Fruit fly (Drosophila melanogaster) whole organism, embryonic: ENCODE measurements around the gene CG10011.
A peak's percentile ranks its signal among the peaks of the same experiment; 100 is the strongest.

Experiments
- ATbp ChIP-seq: fragments of 200-800 bp; sonication (Bioruptor generic); optimal IDR thresholded peaks from 2 replicates; lab custom pipeline; 2017; ENCODE audit warnings: missing biosample characterization, mild to moderate bottlenecking, missing genetic modification characterization, missing genetic modification reagents
- BEAF-32 ChIP-seq: fragments of 200-800 bp; sonication (Bioruptor generic); optimal IDR thresholded peaks from 3 replicates; lab custom pipeline; 2017; ENCODE audit warnings: missing biosample characterization, missing genetic modification characterization, mild to moderate bottlenecking, moderate library complexity, missing genetic modification reagents
- CG10267 ChIP-seq: fragments of 200-800 bp; sonication (Bioruptor generic); optimal IDR thresholded peaks from 2 replicates; lab custom pipeline; 2018; ENCODE audit warnings: missing biosample characterization, mild to moderate bottlenecking, missing genetic modification characterization, moderate library complexity
- CG10543 ChIP-seq: fragments of 200-800 bp; sonication (Bioruptor generic); optimal IDR thresholded peaks from 3 replicates; lab custom pipeline; 2017; ENCODE audit warnings: missing biosample characterization, mild to moderate bottlenecking, missing genetic modification characterization, moderate library complexity
- CG10565 ChIP-seq: fragments of 200-800 bp; sonication (Bioruptor generic); optimal IDR thresholded peaks from 3 replicates; lab custom pipeline; 2016; ENCODE audit warnings: missing biosample characterization, mild to moderate bottlenecking, missing genetic modification characterization
- CG12071 ChIP-seq: fragments of 200-800 bp; sonication (Bioruptor generic); optimal IDR thresholded peaks from 3 replicates; lab custom pipeline; 2018; ENCODE audit warnings: missing biosample characterization, mild to moderate bottlenecking, missing genetic modification characterization
- CG12155 ChIP-seq: fragments of 200-800 bp; sonication (Bioruptor generic); optimal IDR thresholded peaks from 3 replicates; lab custom pipeline; 2016; ENCODE audit warnings: missing biosample characterization, missing genetic modification characterization
- CG13775 ChIP-seq: fragments of 200-800 bp; sonication (Bioruptor generic); optimal IDR thresholded peaks from 3 replicates; lab custom pipeline; 2017; ENCODE audit warnings: missing biosample characterization, mild to moderate bottlenecking, missing genetic modification characterization
- CG18011 ChIP-seq: fragments of 200-800 bp; sonication (Bioruptor generic); optimal IDR thresholded peaks from 2 replicates; lab custom pipeline; 2017; ENCODE audit warnings: missing biosample characterization, missing genetic modification characterization, mild to moderate bottlenecking, moderate library complexity, missing genotype
- CG18476 ChIP-seq: fragments of 200-800 bp; sonication (Bioruptor generic); optimal IDR thresholded peaks from 2 replicates; lab custom pipeline; 2016; ENCODE audit warnings: missing biosample characterization, mild to moderate bottlenecking, missing genetic modification characterization
- CG3065 ChIP-seq: fragments of 200-800 bp; sonication (Bioruptor generic); optimal IDR thresholded peaks from 2 replicates; lab custom pipeline; 2016; ENCODE audit warnings: missing biosample characterization, missing genetic modification characterization
- CG31224 ChIP-seq: fragments of 200-800 bp; sonication (Bioruptor generic); IDR thresholded peaks from 2 replicates; pipeline ENCODE4 v1.3.6; 2022; ENCODE audit warnings: missing biosample characterization, missing genetic modification characterization
- CG31388 ChIP-seq: fragments of 200-800 bp; sonication (Bioruptor generic); optimal IDR thresholded peaks from 2 replicates; lab custom pipeline; 2016; ENCODE audit warnings: missing biosample characterization, missing genetic modification characterization
- CG3726 ChIP-seq: fragments of 200-800 bp; sonication (Bioruptor generic); IDR thresholded peaks from 3 replicates; pipeline ENCODE4, ENCODE4 v1.3.6; 2022; ENCODE audit warnings: missing biosample characterization, missing genetic modification characterization
- CG6813 ChIP-seq: fragments of 200-800 bp; sonication (Bioruptor generic); optimal IDR thresholded peaks from 2 replicates; lab custom pipeline; 2017; ENCODE audit warnings: missing biosample characterization, missing genetic modification characterization, mild to moderate bottlenecking, moderate library complexity, missing genetic modification reagents
- CG7786 ChIP-seq: fragments of 200-800 bp; sonication (Bioruptor generic); optimal IDR thresholded peaks from 2 replicates; lab custom pipeline; 2016; ENCODE audit warnings: missing biosample characterization, missing genetic modification characterization
- CG7963 ChIP-seq: fragments of 200-800 bp; sonication (Bioruptor generic); IDR thresholded peaks from 3 replicates; pipeline ENCODE4 v1.3.6; 2022; ENCODE audit warnings: missing biosample characterization, missing genetic modification characterization; ENCODE audit not compliant: partially characterized antibody
- CG8290 ChIP-seq, 3 experiments: fragments of 200-800 bp; sonication (Bioruptor generic); optimal IDR thresholded peaks; 2 replicates each; lab custom pipeline; 2016 to 2019; ENCODE audit warnings: missing biosample characterization in 3 of 3, missing genetic modification characterization in 3 of 3, mild to moderate bottlenecking in 2 of 3, moderate library complexity in 1 of 3
- D19A ChIP-seq: fragments of 200-800 bp; optimal IDR thresholded peaks from 3 replicates; lab custom pipeline; 2019; ENCODE audit warnings: missing biosample characterization, mild to moderate bottlenecking, missing genetic modification characterization, moderate library complexity
- Dbx ChIP-seq: fragments of 200-800 bp; sonication (Bioruptor generic); IDR thresholded peaks from 3 replicates; pipeline ENCODE4 v1.3.6; 2022; ENCODE audit warnings: missing biosample characterization, missing genetic modification characterization
- Dek ChIP-seq: fragments of 200-800 bp; sonication (Bioruptor generic); optimal IDR thresholded peaks from 3 replicates; lab custom pipeline; 2019; ENCODE audit warnings: missing biosample characterization, mild to moderate bottlenecking, missing genetic modification characterization, moderate library complexity
- Elba2 ChIP-seq: fragments of 200-800 bp; sonication (Bioruptor generic); optimal IDR thresholded peaks from 3 replicates; lab custom pipeline; 2016; ENCODE audit warnings: missing biosample characterization, missing genetic modification characterization
- Gsc ChIP-seq: fragments of 200-800 bp; sonication (Bioruptor generic); IDR thresholded peaks from 2 replicates; pipeline ENCODE4 v1.3.6; 2022; ENCODE audit warnings: missing biosample characterization, missing genetic modification characterization
- HLH4C ChIP-seq: fragments of 200-800 bp; sonication (Bioruptor generic); IDR thresholded peaks from 3 replicates; pipeline ENCODE4 v1.3.6; 2022; ENCODE audit warnings: missing biosample characterization, missing genetic modification characterization; ENCODE audit not compliant: partially characterized antibody
- Hr78 ChIP-seq, 2 experiments: fragments of 200-800 bp in 1 of 2; fragments of >200 bp in 1 of 2; sonication (Bioruptor generic) in 1 of 2; optimal IDR thresholded peaks; 2 replicates each; lab custom pipeline; 2017 to 2019; ENCODE audit warnings: missing biosample characterization in 2 of 2, missing genetic modification characterization in 2 of 2, mild to moderate bottlenecking in 1 of 2, moderate library complexity in 1 of 2
- Lhr ChIP-seq: fragments of 200-800 bp; sonication (Bioruptor generic); optimal IDR thresholded peaks from 3 replicates; lab custom pipeline; 2017; ENCODE audit warnings: mild to moderate bottlenecking, missing biosample characterization, missing genetic modification reagents, missing genetic modification characterization
- Med ChIP-seq: fragments of 200-800 bp; sonication (Bioruptor generic); peaks from one replicate; lab custom pipeline; 2016; ENCODE audit warnings: missing biosample characterization, missing genetic modification characterization, mild to moderate bottlenecking, inconsistent platforms, moderate library complexity
- Ravus ChIP-seq: fragments of 200-800 bp; sonication (Bioruptor generic); IDR thresholded peaks from 2 replicates; pipeline ENCODE4 v1.3.6; 2022; ENCODE audit warnings: missing biosample characterization, missing genetic modification characterization
- Sox102F ChIP-seq: fragments of 200-800 bp; sonication (Bioruptor generic); optimal IDR thresholded peaks from 2 replicates; lab custom pipeline; 2018; ENCODE audit warnings: missing biosample characterization, mild to moderate bottlenecking, missing genetic modification characterization, moderate library complexity
- Sry-β ChIP-seq: fragments of 200-800 bp; sonication (Bioruptor generic); optimal IDR thresholded peaks from 2 replicates; lab custom pipeline; 2018; ENCODE audit warnings: missing biosample characterization, mild to moderate bottlenecking, missing genetic modification characterization, moderate library complexity
- abd-A ChIP-seq: fragments of 200-800 bp; sonication (Bioruptor generic); optimal IDR thresholded peaks from 3 replicates; lab custom pipeline; 2019; ENCODE audit warnings: missing biosample characterization, mild to moderate bottlenecking, missing genetic modification characterization, moderate library complexity
- ato ChIP-seq: fragments of 200-800 bp; sonication (Bioruptor generic); IDR thresholded peaks from 2 replicates; pipeline ENCODE4 v1.3.6; 2022; ENCODE audit warnings: missing biosample characterization, missing genetic modification characterization; ENCODE audit not compliant: partially characterized antibody
- bbx ChIP-seq: fragments of 200-800 bp; sonication (Bioruptor generic); IDR thresholded peaks from 2 replicates; pipeline ENCODE4 v1.3.6; 2022; ENCODE audit warnings: missing biosample characterization, missing genetic modification characterization; ENCODE audit not compliant: partially characterized antibody
- cas ChIP-seq: fragments of 200-800 bp; sonication (Bioruptor generic); IDR thresholded peaks from 2 replicates; pipeline ENCODE4 v1.3.6; 2022; ENCODE audit warnings: missing biosample characterization, missing genetic modification characterization
- chif ChIP-seq, 2 experiments: fragments of 200-800 bp; sonication (Bioruptor generic); optimal IDR thresholded peaks; 3 replicates each; lab custom pipeline; 2016; ENCODE audit warnings: missing biosample characterization in 2 of 2, missing genetic modification characterization in 2 of 2
- chn ChIP-seq: fragments of 200-800 bp; sonication (Bioruptor generic); optimal IDR thresholded peaks from 2 replicates; lab custom pipeline; 2016; ENCODE audit warnings: missing biosample characterization, missing genetic modification characterization
- dmrt11E ChIP-seq: fragments of 200-800 bp; sonication (Bioruptor generic); optimal IDR thresholded peaks from 3 replicates; lab custom pipeline; 2018; ENCODE audit warnings: missing biosample characterization, mild to moderate bottlenecking, missing genetic modification characterization, moderate library complexity
- ewg ChIP-seq: fragments of 200-800 bp; sonication (Bioruptor generic); optimal IDR thresholded peaks from 3 replicates; lab custom pipeline; 2017; ENCODE audit warnings: mild to moderate bottlenecking, missing biosample characterization, missing genetic modification reagents, missing genetic modification characterization
- gcm ChIP-seq: fragments of 200-800 bp; sonication (Bioruptor generic); optimal IDR thresholded peaks from 2 replicates; lab custom pipeline; 2019; ENCODE audit warnings: missing biosample characterization, mild to moderate bottlenecking, missing genetic modification characterization, moderate library complexity
- lola ChIP-seq, 3 experiments: fragments of >200 bp in 2 of 3; fragments of 200-800 bp in 1 of 3; sonication (Bioruptor generic) in 1 of 3; optimal IDR thresholded peaks; 2 replicates each; lab custom pipeline; 2017 to 2019; ENCODE audit warnings: missing biosample characterization in 3 of 3, missing genetic modification characterization in 3 of 3, mild to moderate bottlenecking in 1 of 3, moderate library complexity in 1 of 3
- nau ChIP-seq: fragments of 200-800 bp; sonication (Bioruptor generic); optimal IDR thresholded peaks from 3 replicates; lab custom pipeline; 2017; ENCODE audit warnings: missing biosample characterization, mild to moderate bottlenecking, missing genetic modification characterization, missing genetic modification reagents
- pzg ChIP-seq: fragments of 200-800 bp; sonication (Bioruptor generic); optimal IDR thresholded peaks from 3 replicates; lab custom pipeline; 2018; ENCODE audit warnings: missing biosample characterization, mild to moderate bottlenecking, missing genetic modification characterization, moderate library complexity
- stwl ChIP-seq: fragments of 200-800 bp; sonication (Bioruptor generic); optimal IDR thresholded peaks from 3 replicates; lab custom pipeline; 2018; ENCODE audit warnings: missing biosample characterization, mild to moderate bottlenecking, missing genetic modification characterization, moderate library complexity
- tgo ChIP-seq: fragments of 200-800 bp; sonication (Bioruptor generic); IDR thresholded peaks from 3 replicates; pipeline ENCODE4 v1.3.6; 2022; ENCODE audit warnings: missing biosample characterization, missing genetic modification characterization
- unc-4 ChIP-seq: fragments of 200-800 bp; sonication (Bioruptor generic); IDR thresholded peaks from 2 replicates; pipeline ENCODE4 v1.3.6; 2022; ENCODE audit warnings: missing biosample characterization, missing genetic modification characterization; ENCODE audit not compliant: partially characterized antibody
- z ChIP-seq: fragments of 200-800 bp; sonication (Bioruptor generic); IDR thresholded peaks from 3 replicates; pipeline ENCODE4 v1.3.6; 2022; ENCODE audit warnings: missing biosample characterization, missing genetic modification characterization
- zen ChIP-seq: fragments of 200-800 bp; sonication (Bioruptor generic); optimal IDR thresholded peaks from 3 replicates; lab custom pipeline; 2018; ENCODE audit warnings: missing biosample characterization, mild to moderate bottlenecking, missing genetic modification characterization, moderate library complexity
- zfh2 ChIP-seq: fragments of 200-800 bp; sonication (Bioruptor generic); optimal IDR thresholded peaks from 2 replicates; lab custom pipeline; 2016; ENCODE audit warnings: missing biosample characterization, missing genetic modification characterization

CG10011 gene

DNA sequence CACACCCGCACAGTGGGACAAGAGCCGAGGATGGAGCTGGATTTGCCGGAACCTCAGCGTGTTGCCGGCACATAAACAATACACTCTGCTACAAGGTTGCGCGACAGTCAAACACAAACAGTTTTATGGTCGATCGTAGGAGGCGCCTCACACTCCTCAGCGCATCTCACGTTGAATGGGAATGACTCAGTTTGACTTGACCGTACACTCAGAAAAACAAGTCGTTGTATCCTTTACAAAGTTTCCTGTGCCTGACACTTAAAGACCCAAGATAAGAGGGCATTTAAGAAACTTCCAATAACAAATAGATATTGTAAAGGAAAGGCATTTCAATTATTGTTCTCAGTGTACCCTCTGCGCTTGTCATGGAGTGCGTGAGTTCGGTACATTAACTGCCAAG lies 3.1 kb downstream of the CG10011 start (continued):
- TF ChIP-seq CG18011 (GFP tag; lab: Kevin White, UChicago) (no peak), CG7963 (GFP tag; lab: Robert Waterston, UW) (no peak), nau (GFP tag; lab: Kevin White, UChicago) (peak; percentile 26), ewg (GFP tag; lab: Kevin White, UChicago) (peak; percentile 16), ATbp (peak; percentile 13), Elba2 (GFP tag; lab: Kevin White, UChicago) (peak; percentile 43), CG6813 (GFP tag; lab: Kevin White, UChicago) (peak; percentile 6), HLH4C (GFP tag; lab: Robert Waterston, UW) (no peak), dmrt11E (tag; lab: Kevin White, UChicago) (peak; percentile 62), CG3726 (GFP tag; lab: Robert Waterston, UW) (peak; percentile 72; the same call in 2 of the 3 replicates), zfh2 (GFP tag; lab: Kevin White, UChicago) (peak; percentile 16), CG31224 (GFP tag; lab: Robert Waterston, UW) (0 out of 2 replicates have a peak, but pooled peaks have one; percentile 23), stwl (tag; lab: Kevin White, UChicago) (no peak), Sox102F (GFP tag; lab: Kevin White, UChicago) (peak; percentile 51), Sry-β (no peak), z (GFP tag; lab: Robert Waterston, UW) (no peak), tgo (GFP tag; lab: Robert Waterston, UW) (peak; percentile 48; the same call in 2 of the 3 replicates), CG3065 (GFP tag; lab: Kevin White, UChicago) (no peak), chn (GFP tag; lab: Kevin White, UChicago) (no peak), cas (GFP tag; lab: Robert Waterston, UW) (no peak), chif (GFP tag; optimal IDR thresholded peaks at IDR 0.05; lab: Kevin White, UChicago) (peak; percentile 63 to 76), CG31388 (GFP tag; lab: Kevin White, UChicago) (no peak), CG8290 (GFP tag; optimal IDR thresholded peaks at IDR 0.05; lab: Kevin White, UChicago) (peak; percentile 1), CG8290 (tag; optimal IDR thresholded peaks at IDR 0.05; lab: Kevin White, UChicago) (peak in 1 of 2 experiments; percentile 50), CG12155 (peak; percentile 32), bbx (no peak), Dek (peak; percentile 9), Dbx (GFP tag; lab: Robert Waterston, UW) (0 out of 3 replicates have a peak, but pooled peaks have one; percentile 52), CG10267 (tag; lab: Kevin White, UChicago) (peak; percentile 44), CG18476 (GFP tag; lab: Kevin White, UChicago) (peak; percentile 17), CG10543 (GFP tag; lab: Kevin White, UChicago) (no peak), BEAF-32 (GFP tag; lab: Kevin White, UChicago) (no peak), ato (GFP tag; lab: Robert Waterston, UW) (no peak), zen (peak; percentile 97), CG13775 (GFP tag; lab: Kevin White, UChicago) (peak; percentile 27), Ravus (no peak), Gsc (GFP tag; lab: Robert Waterston, UW) (0 out of 2 replicates have a peak, but pooled peaks have one; percentile 27), unc-4 (no peak), D19A (tag; lab: Kevin White, UChicago) (peak; percentile 46), lola (GFP tag; optimal IDR thresholded peaks at IDR 0.05; lab: Kevin White, UChicago) (peak in 1 of 3 experiments; percentile 13), abd-A (no peak), CG7786 (GFP tag; lab: Kevin White, UChicago) (peak; percentile 46), pzg (GFP tag; lab: Kevin White, UChicago) (no peak), Hr78 (GFP tag; optimal IDR thresholded peaks at IDR 0.05; lab: Kevin White, UChicago) (no peak), gcm (peak; percentile 6), Med (peak; percentile 85), Lhr (no peak), CG12071 (peak; percentile 53), CG10565 (GFP tag; lab: Kevin White, UChicago) (no peak)
